Worm (Caenorhabditis elegans) whole organism, L4/young adult: ENCODE measurements around the gene M02E1.4.

Experiments
- W03F9.2 ChIP-seq: fragments of 150-350 bp; optimal IDR thresholded peaks from 2 replicates; lab custom pipeline; 2014; ENCODE audit warnings: missing biosample characterization, missing genetic modification characterization
- him-1 ChIP-seq: sonication (generic microtip); optimal IDR thresholded peaks from 2 replicates; lab custom pipeline; 2016; ENCODE audit warnings: missing genotype, missing genetic modification reagents, missing genetic modification characterization, missing compliant biosample characterization

DNA sequence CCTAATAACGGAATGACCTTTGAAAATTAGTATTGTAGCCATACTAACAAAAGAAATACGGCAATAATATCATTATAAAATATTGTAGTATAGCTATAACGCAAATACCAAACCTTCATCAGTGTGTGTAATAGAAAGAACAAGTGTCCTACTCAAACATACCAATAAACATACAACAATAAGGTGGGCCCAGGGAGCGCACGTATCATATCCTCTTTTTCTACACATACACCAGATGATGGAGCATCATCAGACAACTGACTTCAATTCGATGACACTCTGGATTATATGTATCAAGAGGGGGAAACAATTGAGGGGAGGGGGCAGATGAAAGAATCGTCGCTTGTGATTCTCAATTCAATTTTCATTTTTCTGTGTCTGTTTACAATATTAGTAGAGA, 12.8 kb upstream of the M02E1.4 start:
- TF ChIP-seq him-1 (tag; lab: Kevin White, UChicago) (no peak), W03F9.2 (tag; lab: Kevin White, UChicago) (no peak)
